Worm (Caenorhabditis elegans) whole organism, L3 larva: ENCODE results near the gene vha-6.

Experiments used
- R02D3.7 ChIP-seq: fragments of 150-350 bp; optimal IDR thresholded peaks from 2 replicates; lab custom pipeline; 2014; ENCODE audit warnings: missing biosample characterization, missing genetic modification characterization
- ZK546.5 ChIP-seq: sonication (generic microtip); optimal IDR thresholded peaks from 2 replicates; lab custom pipeline; 2017; ENCODE audit warnings: missing biosample characterization, missing genetic modification characterization
- aly-2 ChIP-seq: fragments of 150-350 bp; optimal IDR thresholded peaks from 2 replicates; lab custom pipeline; 2014; ENCODE audit warnings: missing biosample characterization, missing genetic modification characterization
- ama-1 ChIP-seq: fragments of 150-350 bp; optimal IDR thresholded peaks from 2 replicates; lab custom pipeline; 2018
- ceh-16 ChIP-seq: sonication (generic microtip); optimal IDR thresholded peaks from 2 replicates; lab custom pipeline; 2017; ENCODE audit warnings: missing biosample characterization, missing genetic modification characterization
- ceh-28 ChIP-seq: fragments of 150-350 bp; optimal IDR thresholded peaks from 2 replicates; lab custom pipeline; 2014; ENCODE audit warnings: missing biosample characterization, missing genetic modification reagents, missing genetic modification characterization
- ceh-82 ChIP-seq: fragments of 150-350 bp; optimal IDR thresholded peaks from 2 replicates; lab custom pipeline; 2014; ENCODE audit warnings: missing biosample characterization, missing genetic modification characterization
- ceh-9 ChIP-seq: sonication (generic microtip); optimal IDR thresholded peaks from 2 replicates; lab custom pipeline; 2018; ENCODE audit warnings: missing biosample characterization, missing genetic modification characterization
- daf-12 ChIP-seq: fragments of 150-350 bp; optimal IDR thresholded peaks from 2 replicates; lab custom pipeline; 2014; ENCODE audit warnings: missing biosample characterization, missing genetic modification reagents, missing genetic modification characterization
- egl-27 ChIP-seq: sonication (generic microtip); optimal IDR thresholded peaks from 4 replicates; lab custom pipeline; 2017; ENCODE audit warnings: missing biosample characterization, missing genetic modification reagents, missing genetic modification characterization
- egl-5 ChIP-seq: fragments of 150-350 bp; optimal IDR thresholded peaks from 2 replicates; lab custom pipeline; 2017; ENCODE audit warnings: missing biosample characterization, missing genetic modification reagents, missing genetic modification characterization, inconsistent platforms
- elt-1 ChIP-seq: fragments of 150-350 bp; optimal IDR thresholded peaks from 2 replicates; lab custom pipeline; 2014; ENCODE audit warnings: missing biosample characterization, missing genetic modification characterization
- elt-2 ChIP-seq: sonication (generic microtip); optimal IDR thresholded peaks from 2 replicates; lab custom pipeline; 2016; ENCODE audit warnings: missing genetic modification reagents, mild to moderate bottlenecking, missing genetic modification characterization, missing compliant biosample characterization
- elt-3 ChIP-seq, 3 experiments: fragments of 150-350 bp in 1 of 3; sonication (generic microtip) in 2 of 3; optimal IDR thresholded peaks; 2 replicates in 2 of 3; 4 replicates in 1 of 3; lab custom pipeline; 2014 to 2017; ENCODE audit warnings: missing biosample characterization in 3 of 3, missing genetic modification characterization in 3 of 3
- eor-1 ChIP-seq, 2 experiments: fragments of 150-350 bp; optimal IDR thresholded peaks; 2 replicates each; lab custom pipeline; 2014 to 2018; ENCODE audit warnings: missing biosample characterization in 2 of 2, missing genetic modification characterization in 2 of 2
- fkh-10 ChIP-seq: sonication (generic microtip); optimal IDR thresholded peaks from 2 replicates; lab custom pipeline; 2017; ENCODE audit warnings: missing biosample characterization, missing genetic modification reagents, missing genetic modification characterization
- fkh-2 ChIP-seq: fragments of 150-350 bp; optimal IDR thresholded peaks from 2 replicates; lab custom pipeline; 2014; ENCODE audit warnings: missing biosample characterization, missing genetic modification reagents, missing genetic modification characterization
- fos-1 ChIP-seq: fragments of 150-350 bp; optimal IDR thresholded peaks from 2 replicates; lab custom pipeline; 2014; ENCODE audit warnings: missing biosample characterization, missing genetic modification characterization
- hmg-11 ChIP-seq: sonication (generic microtip); optimal IDR thresholded peaks from 2 replicates; lab custom pipeline; 2016; ENCODE audit warnings: missing genetic modification characterization, missing compliant biosample characterization
- jun-1 ChIP-seq: fragments of 150-350 bp; optimal IDR thresholded peaks from 2 replicates; lab custom pipeline; 2014; ENCODE audit warnings: missing biosample characterization, missing genetic modification reagents, missing genetic modification characterization
- lin-15B ChIP-seq: fragments of 150-350 bp; optimal IDR thresholded peaks from 2 replicates; lab custom pipeline; 2014; ENCODE audit warnings: missing biosample characterization, missing genetic modification characterization
- lin-39 ChIP-seq: fragments of 150-350 bp; optimal IDR thresholded peaks from 2 replicates; lab custom pipeline; 2018; ENCODE audit warnings: missing biosample characterization, missing genetic modification reagents, missing genetic modification characterization
- lsy-12 ChIP-seq: sonication (generic microtip); optimal IDR thresholded peaks from 2 replicates; lab custom pipeline; 2016; ENCODE audit warnings: mild to moderate bottlenecking, missing genetic modification characterization, missing compliant biosample characterization
- mdl-1 ChIP-seq: fragments of 150-350 bp; optimal IDR thresholded peaks from 2 replicates; lab custom pipeline; 2014; ENCODE audit warnings: missing biosample characterization, missing genetic modification characterization
- mml-1 ChIP-seq: fragments of 150-350 bp; sonication (generic microtip); optimal IDR thresholded peaks from 3 replicates; lab custom pipeline; 2014; ENCODE audit warnings: missing biosample characterization, missing genetic modification characterization
- nhr-11 ChIP-seq: fragments of 150-350 bp; optimal IDR thresholded peaks from 2 replicates; lab custom pipeline; 2014; ENCODE audit warnings: missing biosample characterization, missing genetic modification characterization
- nhr-12 ChIP-seq: fragments of 150-350 bp; optimal IDR thresholded peaks from 2 replicates; lab custom pipeline; 2014; ENCODE audit warnings: missing biosample characterization, missing genetic modification characterization
- nhr-23 ChIP-seq: fragments of 150-350 bp; optimal IDR thresholded peaks from 2 replicates; lab custom pipeline; 2014; ENCODE audit warnings: missing biosample characterization, missing genetic modification reagents, missing genetic modification characterization
- nhr-237 ChIP-seq: fragments of 150-350 bp; optimal IDR thresholded peaks from 2 replicates; lab custom pipeline; 2014; ENCODE audit warnings: missing biosample characterization, missing genetic modification characterization
- nhr-25 ChIP-seq: sonication (generic microtip); optimal IDR thresholded peaks from 2 replicates; lab custom pipeline; 2017; ENCODE audit warnings: missing biosample characterization, missing genetic modification characterization
- nhr-28 ChIP-seq: fragments of 150-350 bp; optimal IDR thresholded peaks from 2 replicates; lab custom pipeline; 2014; ENCODE audit warnings: missing biosample characterization, missing genetic modification characterization
- nhr-43 ChIP-seq: sonication (generic microtip); optimal IDR thresholded peaks from 2 replicates; lab custom pipeline; 2016; ENCODE audit warnings: mild to moderate bottlenecking, missing genetic modification characterization, missing compliant biosample characterization; ENCODE audit not compliant: poor library complexity, severe bottlenecking
- nhr-67 ChIP-seq: fragments of 150-350 bp; optimal IDR thresholded peaks from 2 replicates; lab custom pipeline; 2014; ENCODE audit warnings: missing biosample characterization, missing genetic modification characterization
- nhr-76 ChIP-seq: fragments of 150-350 bp; sonication (generic microtip); optimal IDR thresholded peaks from 5 replicates; lab custom pipeline; 2014; ENCODE audit warnings: missing biosample characterization, missing genetic modification characterization
- nhr-77 ChIP-seq: fragments of 150-350 bp; optimal IDR thresholded peaks from 2 replicates; lab custom pipeline; 2014; ENCODE audit warnings: missing biosample characterization, missing genetic modification characterization
- pha-4 ChIP-seq: fragments of 150-350 bp; optimal IDR thresholded peaks from 2 replicates; lab custom pipeline; 2014; ENCODE audit warnings: missing biosample characterization, missing genetic modification reagents, missing genetic modification characterization
- pqm-1 ChIP-seq: fragments of 150-350 bp; optimal IDR thresholded peaks from 2 replicates; lab custom pipeline; 2017; ENCODE audit warnings: missing biosample characterization, missing genetic modification characterization, inconsistent platforms
- sea-2 ChIP-seq: fragments of 150-350 bp; sonication (generic microtip); optimal IDR thresholded peaks from 4 replicates; lab custom pipeline; 2014; ENCODE audit warnings: missing biosample characterization, missing genetic modification reagents, missing genetic modification characterization
- skn-1 ChIP-seq: fragments of 150-350 bp; optimal IDR thresholded peaks from 2 replicates; lab custom pipeline; 2014; ENCODE audit warnings: missing biosample characterization, missing genetic modification characterization
- snpc-4 ChIP-seq: fragments of 150-350 bp; optimal IDR thresholded peaks from 2 replicates; lab custom pipeline; 2014; ENCODE audit warnings: missing biosample characterization, missing genetic modification characterization
- tbx-2 ChIP-seq: sonication (generic microtip); optimal IDR thresholded peaks from 2 replicates; lab custom pipeline; 2016; ENCODE audit warnings: mild to moderate bottlenecking, missing genetic modification characterization, missing compliant biosample characterization
- unc-39 ChIP-seq: sonication (generic microtip); optimal IDR thresholded peaks from 4 replicates; lab custom pipeline; 2017; ENCODE audit warnings: missing biosample characterization, missing genetic modification characterization
- unc-62 ChIP-seq: fragments of 150-350 bp; sonication (generic microtip); optimal IDR thresholded peaks from 4 replicates; lab custom pipeline; 2014; ENCODE audit warnings: missing biosample characterization, missing genetic modification reagents, missing genetic modification characterization
- zag-1 ChIP-seq: fragments of 150-350 bp; optimal IDR thresholded peaks from 2 replicates; lab custom pipeline; 2014; ENCODE audit warnings: missing biosample characterization, missing genetic modification characterization
- ztf-11 ChIP-seq: fragments of 150-350 bp; optimal IDR thresholded peaks from 2 replicates; lab custom pipeline; 2014; ENCODE audit warnings: missing biosample characterization, missing genetic modification characterization
- ztf-4 ChIP-seq: fragments of 150-350 bp; optimal IDR thresholded peaks from 2 replicates; lab custom pipeline; 2014; ENCODE audit warnings: missing biosample characterization, missing genetic modification characterization

The vha-6 gene

DNA sequence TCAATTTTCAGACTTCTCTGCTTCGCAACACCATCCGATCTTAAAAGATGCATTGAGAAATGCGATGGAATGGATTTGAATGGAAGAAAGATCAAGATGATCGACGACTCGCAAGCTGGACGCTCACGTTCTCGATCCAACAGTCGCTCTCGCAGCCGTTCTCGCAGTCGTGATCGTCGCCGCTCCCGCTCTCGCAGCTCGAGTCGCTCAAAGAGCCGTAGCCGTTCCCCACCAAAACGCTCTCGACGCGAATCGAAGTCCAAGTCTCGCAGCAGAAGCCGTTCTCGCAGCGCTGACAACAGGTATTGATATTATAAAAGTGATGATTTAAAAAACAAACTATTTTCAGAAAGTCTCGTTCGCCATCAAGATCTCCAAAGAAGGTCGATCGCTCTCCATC, 16.9 kb upstream of the vha-6 start:
- TF ChIP-seq nhr-67 (tag; lab: Kevin White, UChicago) = no peak
- no peak for TF ChIP-seq snpc-4 (tag; lab: Kevin White, UChicago)
- no peak for TF ChIP-seq fkh-10 (GFP tag; lab: Kevin White, UChicago)
- TF ChIP-seq R02D3.7 = no peak
- no peak for TF ChIP-seq ama-1 (lab: Kevin White, UChicago)
- TF ChIP-seq ZK546.5 (tag; lab: Kevin White, UChicago) = no peak
- TF ChIP-seq hmg-11 (tag; lab: Kevin White, UChicago) = no peak
- TF ChIP-seq ceh-9 (tag; lab: Kevin White, UChicago) = no peak
- no peak for TF ChIP-seq fos-1 (tag; lab: Kevin White, UChicago)
- TF ChIP-seq nhr-12 = no peak
- TF ChIP-seq lin-39 = no peak
- no peak for TF ChIP-seq aly-2 (tag; lab: Kevin White, UChicago)
- TF ChIP-seq zag-1 (tag; lab: Kevin White, UChicago) = no peak
- TF ChIP-seq nhr-11 (tag; lab: Kevin White, UChicago) = no peak
- TF ChIP-seq mml-1 (tag; lab: Kevin White, UChicago) = no peak
- TF ChIP-seq nhr-237 (tag; lab: Kevin White, UChicago) = no peak
- no peak for TF ChIP-seq nhr-77
- TF ChIP-seq elt-3 (tag; optimal IDR thresholded peaks at IDR 0.05; lab: Kevin White, UChicago) = no peak

DNA sequence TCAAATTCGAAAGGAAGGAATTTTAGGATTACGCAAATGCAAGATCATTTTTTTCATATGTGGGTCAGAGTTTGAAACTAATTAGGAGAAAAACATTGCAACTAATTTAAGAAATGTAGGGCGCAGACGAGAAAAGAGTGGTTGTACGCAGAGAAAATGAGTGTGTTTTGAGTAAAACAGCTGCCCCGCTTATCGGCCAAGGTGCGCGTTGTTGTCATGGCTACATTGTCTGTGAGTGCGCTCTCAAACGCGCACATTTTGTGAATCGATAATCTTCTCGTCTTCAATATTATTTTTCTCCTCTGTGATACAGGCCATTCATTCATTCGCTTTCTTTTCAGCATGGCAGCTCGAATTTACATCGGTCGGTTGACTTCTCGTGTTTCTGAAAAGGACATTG, 15.4 kb upstream of the vha-6 start:
- no peak for TF ChIP-seq eor-1 (tag; optimal IDR thresholded peaks at IDR 0.05; lab: Kevin White, UChicago)
- TF ChIP-seq unc-62 (GFP tag; lab: Kevin White, UChicago) = no peak
- TF ChIP-seq snpc-4 (tag; lab: Kevin White, UChicago) = no peak
- no peak for TF ChIP-seq nhr-77
- TF ChIP-seq nhr-23 (tag; lab: Kevin White, UChicago) = no peak
- TF ChIP-seq daf-12 = no peak
- no peak for TF ChIP-seq elt-1 (tag; lab: Kevin White, UChicago)
- no peak for TF ChIP-seq nhr-12
- TF ChIP-seq nhr-76 (tag; lab: Kevin White, UChicago) = no peak
- TF ChIP-seq nhr-25 = no peak
- no peak for TF ChIP-seq unc-39 (tag; lab: Kevin White, UChicago)
- no peak for TF ChIP-seq mdl-1 (tag; lab: Kevin White, UChicago)
- TF ChIP-seq nhr-237 (tag; lab: Kevin White, UChicago) = no peak
- no peak for TF ChIP-seq tbx-2
- no peak for TF ChIP-seq elt-2 (tag; lab: Kevin White, UChicago)
- TF ChIP-seq ztf-11 (tag; lab: Kevin White, UChicago) = no peak
- TF ChIP-seq, all 47 proteins: peak for 0

DNA sequence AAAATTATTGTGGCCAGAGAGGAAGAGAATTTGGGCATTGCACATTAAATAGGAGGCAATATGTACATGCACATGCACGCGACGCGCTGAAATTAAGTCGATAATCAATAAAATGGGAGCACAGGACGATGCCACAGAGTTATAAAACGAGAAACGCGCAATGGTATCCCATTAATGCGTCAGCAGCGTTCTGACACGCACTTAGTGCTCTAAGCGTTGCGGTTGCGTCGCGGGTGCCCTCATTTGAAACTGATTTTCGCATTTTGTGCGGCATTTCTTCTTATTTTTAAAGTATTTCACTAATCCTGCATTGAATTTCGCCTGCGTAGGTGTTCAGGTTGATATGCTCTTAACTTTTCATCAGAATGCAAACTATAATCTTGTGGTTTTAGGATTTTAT, 14.8 kb upstream of the vha-6 start, which contains the start of gene rsp-1:
Gene rsp-1, plus strand, starts transcription at position 338 of the 400 bp plus-strand sequence.
- TF ChIP-seq lin-39 (peak; percentile 95), lin-15B (peak; percentile 90), eor-1 (tag; optimal IDR thresholded peaks at IDR 0.05; lab: Kevin White, UChicago) (no peak), fkh-2 (tag; lab: Kevin White, UChicago) (no peak), mml-1 (tag; lab: Kevin White, UChicago) (no peak), ceh-28 (tag; lab: Kevin White, UChicago) (peak; percentile 87), unc-39 (tag; lab: Kevin White, UChicago) (no peak), ceh-82 (tag; lab: Kevin White, UChicago) (peak; percentile 28), nhr-77 (no peak), skn-1 (tag; lab: Kevin White, UChicago) (peak; percentile 45), ztf-4 (peak; percentile 50), nhr-11 (tag; lab: Kevin White, UChicago) (peak; percentile 70), fos-1 (tag; lab: Kevin White, UChicago) (no peak), nhr-43 (tag; lab: Kevin White, UChicago) (peak; percentile 87), nhr-25 (peak; percentile 87), R02D3.7 (peak; percentile 85), nhr-12 (no peak), pha-4 (tag; lab: Kevin White, UChicago) (peak; percentile 95), zag-1 (tag; lab: Kevin White, UChicago) (peak; percentile 7), pqm-1 (peak; percentile 84), nhr-67 (tag; lab: Kevin White, UChicago) (no peak), ceh-16 (no peak), ama-1 (lab: Kevin White, UChicago) (no peak), jun-1 (peak; percentile 82), sea-2 (GFP tag; lab: Kevin White, UChicago) (peak; percentile 68), elt-3 (tag; optimal IDR thresholded peaks at IDR 0.05; lab: Kevin White, UChicago) (no peak), lsy-12 (tag; lab: Kevin White, UChicago) (peak; percentile 89), nhr-28 (tag; lab: Kevin White, UChicago) (no peak), unc-62 (GFP tag; lab: Kevin White, UChicago) (no peak), nhr-23 (tag; lab: Kevin White, UChicago) (peak; percentile 96), hmg-11 (tag; lab: Kevin White, UChicago) (peak; percentile 80), egl-5 (peak; percentile 85), elt-2 (tag; lab: Kevin White, UChicago) (peak; percentile 90), aly-2 (tag; lab: Kevin White, UChicago) (no peak), nhr-76 (tag; lab: Kevin White, UChicago) (no peak), egl-27 (tag; lab: Kevin White, UChicago) (no peak), nhr-237 (tag; lab: Kevin White, UChicago) (no peak), ZK546.5 (tag; lab: Kevin White, UChicago) (no peak), mdl-1 (tag; lab: Kevin White, UChicago) (no peak), ztf-11 (tag; lab: Kevin White, UChicago) (no peak), elt-1 (tag; lab: Kevin White, UChicago) (peak; percentile 26), daf-12 (no peak), fkh-10 (GFP tag; lab: Kevin White, UChicago) (no peak), snpc-4 (tag; lab: Kevin White, UChicago) (peak; percentile 90)
